Fruit fly (Drosophila melanogaster) whole organism, pupa: ENCODE data around the gene CG5958.

Experiments
- CG10348 ChIP-seq: fragments of 200-800 bp; sonication (Bioruptor generic); IDR thresholded peaks from 2 replicates; pipeline ENCODE4 v1.3.6; 2022; ENCODE audit warnings: missing biosample characterization, missing genetic modification characterization
- CG12605 ChIP-seq: fragments of 200-800 bp; sonication (Bioruptor generic); IDR thresholded peaks from 2 replicates; pipeline ENCODE4 v1.3.6; 2022; ENCODE audit warnings: missing biosample characterization, missing genetic modification characterization
- CG13204 ChIP-seq: fragments of 200-800 bp; sonication (Bioruptor generic); optimal IDR thresholded peaks from 2 replicates; lab custom pipeline; 2018; ENCODE audit warnings: missing biosample characterization, mild to moderate bottlenecking, missing genetic modification characterization, moderate library complexity
- CG14655 ChIP-seq: fragments of 200-800 bp; sonication (Bioruptor generic); optimal IDR thresholded peaks from 3 replicates; lab custom pipeline; 2017; ENCODE audit warnings: mild to moderate bottlenecking, missing biosample characterization, missing genetic modification reagents, missing genetic modification characterization
- CG15710 ChIP-seq: fragments of 200-800 bp; sonication (Bioruptor generic); optimal IDR thresholded peaks from 2 replicates; lab custom pipeline; 2018; ENCODE audit warnings: missing biosample characterization, mild to moderate bottlenecking, missing genetic modification characterization, moderate library complexity
- CG17806 ChIP-seq: fragments of 200-800 bp; sonication (Bioruptor generic); optimal IDR thresholded peaks from 2 replicates; lab custom pipeline; 2018; ENCODE audit warnings: missing biosample characterization, mild to moderate bottlenecking, missing genetic modification characterization, moderate library complexity
- CG32121 ChIP-seq: fragments of 200-800 bp; sonication (Bioruptor generic); IDR thresholded peaks from 2 replicates; pipeline ENCODE4 v1.3.6; 2022; ENCODE audit warnings: missing biosample characterization, missing genetic modification characterization
- CG34367 ChIP-seq: fragments of 200-800 bp; sonication (Bioruptor generic); optimal IDR thresholded peaks from 2 replicates; lab custom pipeline; 2018; ENCODE audit warnings: missing biosample characterization, mild to moderate bottlenecking, missing genetic modification characterization
- CG4496 ChIP-seq: fragments of 200-800 bp; sonication (Bioruptor generic); IDR thresholded peaks from 3 replicates; pipeline ENCODE4 v1.3.6; 2022; ENCODE audit warnings: missing biosample characterization, missing genetic modification characterization
- CG8159 ChIP-seq: fragments of 200-800 bp; sonication (Bioruptor generic); optimal IDR thresholded peaks from 3 replicates; lab custom pipeline; 2018; ENCODE audit warnings: missing biosample characterization, mild to moderate bottlenecking, missing genetic modification characterization, moderate library complexity
- CG8301 ChIP-seq: fragments of 200-800 bp; sonication (Bioruptor generic); optimal IDR thresholded peaks from 2 replicates; lab custom pipeline; 2018; ENCODE audit warnings: missing biosample characterization, mild to moderate bottlenecking, missing genetic modification characterization
- CG9948 ChIP-seq: fragments of 200-800 bp; sonication (Bioruptor generic); optimal IDR thresholded peaks from 2 replicates; lab custom pipeline; 2018; ENCODE audit warnings: missing biosample characterization, mild to moderate bottlenecking, missing genetic modification characterization, moderate library complexity
- D1 ChIP-seq: fragments of 200-800 bp; sonication (Bioruptor generic); optimal IDR thresholded peaks from 2 replicates; lab custom pipeline; 2018; ENCODE audit warnings: missing biosample characterization, mild to moderate bottlenecking, missing genetic modification characterization, moderate library complexity
- EcR ChIP-seq: fragments of 200-800 bp; sonication (Bioruptor generic); optimal IDR thresholded peaks from 3 replicates; lab custom pipeline; 2019; ENCODE audit warnings: missing biosample characterization, missing genetic modification characterization, mild to moderate bottlenecking, moderate library complexity, missing genetic modification reagents
- Ets98B ChIP-seq: fragments of 200-800 bp; sonication (Bioruptor generic); IDR thresholded peaks from 2 replicates; pipeline ENCODE4 v1.3.6; 2022; ENCODE audit warnings: missing biosample characterization, missing genetic modification characterization
- Pif1A ChIP-seq: fragments of 200-800 bp; sonication (Bioruptor generic); optimal IDR thresholded peaks from 3 replicates; lab custom pipeline; 2016; ENCODE audit warnings: missing biosample characterization, missing genetic modification characterization
- Pif1B ChIP-seq: fragments of 200-800 bp; sonication (Bioruptor generic); optimal IDR thresholded peaks from 3 replicates; lab custom pipeline; 2016; ENCODE audit warnings: missing biosample characterization, missing genetic modification characterization
- Snoo ChIP-seq: fragments of 200-800 bp; sonication (Bioruptor generic); optimal IDR thresholded peaks from 3 replicates; lab custom pipeline; 2017; ENCODE audit warnings: missing biosample characterization, mild to moderate bottlenecking, missing genetic modification characterization, inconsistent platforms
- fd96Ca ChIP-seq: fragments of 200-800 bp; sonication (Bioruptor generic); IDR thresholded peaks from 3 replicates; pipeline ENCODE4 v1.3.6; 2022; ENCODE audit warnings: missing biosample characterization, missing genetic modification characterization
- gl ChIP-seq: fragments of 200-800 bp; sonication (Bioruptor generic); optimal IDR thresholded peaks from 2 replicates; lab custom pipeline; 2018; ENCODE audit warnings: missing biosample characterization, mild to moderate bottlenecking, missing genetic modification characterization
- rn ChIP-seq: fragments of 200-800 bp; sonication (Bioruptor generic); IDR thresholded peaks from 2 replicates; pipeline ENCODE4 v1.3.6; 2022; ENCODE audit warnings: missing biosample characterization, missing genetic modification characterization

CG5958 gene

dm6 chr2L:7404923-7405322, 28.4 kb downstream of the CG5958 start, which contains the start of gene CG5177:
Gene CG5177 (plus strand): TSS chr2L:7405227.
- no peak for TF ChIP-seq Snoo (tag; lab: Kevin White, UChicago)
- no peak for TF ChIP-seq CG8159
- TF ChIP-seq Ets98B (GFP tag; lab: Robert Waterston, UW) = no peak
- TF ChIP-seq CG12605 = no peak
- TF ChIP-seq fd96Ca (GFP tag; lab: Robert Waterston, UW) = no peak
- no peak for TF ChIP-seq CG17806 (tag; lab: Kevin White, UChicago)
- no peak for TF ChIP-seq CG9948 (tag; lab: Kevin White, UChicago)
- TF ChIP-seq CG32121 = no peak
- no peak for TF ChIP-seq Pif1A (GFP tag; lab: Kevin White, UChicago)
- no peak for TF ChIP-seq rn
- TF ChIP-seq, all 21 proteins: peak for 0

- TF ChIP-seq fd96Ca (GFP tag; lab: Robert Waterston, UW) = no peak
- no peak for TF ChIP-seq Pif1A (GFP tag; lab: Kevin White, UChicago)
- TF ChIP-seq gl = no peak
- no peak for TF ChIP-seq CG10348
These were observed 31.7 kb downstream of the CG5958 start for dm6 chr2L:7401627-7402026.

dm6 chr2L:7401025-7401424, 32.3 kb downstream of the CG5958 start, which contains the start of gene CG5171:
Gene CG5171 (plus strand): TSS chr2L:7401335.
- TF ChIP-seq CG9948 (tag; lab: Kevin White, UChicago) (no peak), Pif1B (GFP tag; lab: Kevin White, UChicago) (no peak), CG10348 (no peak), CG17806 (tag; lab: Kevin White, UChicago) (no peak), CG13204 (GFP tag; lab: Kevin White, UChicago) (no peak), Snoo (tag; lab: Kevin White, UChicago) (no peak), Ets98B (GFP tag; lab: Robert Waterston, UW) (no peak), CG34367 (tag; lab: Kevin White, UChicago) (no peak), rn (no peak), CG15710 (tag; lab: Kevin White, UChicago) (no peak), CG8301 (tag; lab: Kevin White, UChicago) (no peak), gl (no peak), CG4496 (no peak), fd96Ca (GFP tag; lab: Robert Waterston, UW) (no peak), D1 (no peak), CG8159 (no peak), CG14655 (GFP tag; lab: Kevin White, UChicago) (no peak), Pif1A (GFP tag; lab: Kevin White, UChicago) (no peak), CG12605 (no peak)

- no peak for TF ChIP-seq Pif1B (GFP tag; lab: Kevin White, UChicago)
- TF ChIP-seq EcR = no peak
- TF ChIP-seq D1 = no peak
- no peak for TF ChIP-seq CG15710 (tag; lab: Kevin White, UChicago)
- no peak for TF ChIP-seq CG12605
These were observed 34.8 kb downstream of the CG5958 start, which contains the start of gene CG5160 for dm6 chr2L:7398528-7398927. Gene CG5160 (minus strand): TSS chr2L:7398750.

dm6 chr2L:7397746-7398145, 35.6 kb downstream of the CG5958 start:
- TF ChIP-seq Snoo (tag; lab: Kevin White, UChicago) (no peak), D1 (no peak), CG14655 (GFP tag; lab: Kevin White, UChicago) (no peak), CG34367 (tag; lab: Kevin White, UChicago) (no peak), EcR (no peak), CG12605 (no peak), rn (no peak), CG15710 (tag; lab: Kevin White, UChicago) (no peak), CG8301 (tag; lab: Kevin White, UChicago) (no peak), CG13204 (GFP tag; lab: Kevin White, UChicago) (no peak), Pif1A (GFP tag; lab: Kevin White, UChicago) (no peak), CG9948 (tag; lab: Kevin White, UChicago) (no peak), gl (no peak), CG8159 (no peak), CG10348 (no peak), CG17806 (tag; lab: Kevin White, UChicago) (no peak), fd96Ca (GFP tag; lab: Robert Waterston, UW) (no peak), CG4496 (no peak), Ets98B (GFP tag; lab: Robert Waterston, UW) (no peak)
- TF ChIP-seq, all 21 proteins: peak for 0

dm6 chr2L:7396962-7397361, 36.4 kb downstream of the CG5958 start:
- TF ChIP-seq CG15710 (tag; lab: Kevin White, UChicago) (peak; percentile 76), Snoo (tag; lab: Kevin White, UChicago) (peak; percentile 64), D1 (no peak), CG4496 (peak; percentile 90), CG17806 (tag; lab: Kevin White, UChicago) (peak; percentile 79), Pif1B (GFP tag; lab: Kevin White, UChicago) (peak; percentile 48), Pif1A (GFP tag; lab: Kevin White, UChicago) (peak; percentile 79), EcR (no peak), CG13204 (GFP tag; lab: Kevin White, UChicago) (no peak), CG14655 (GFP tag; lab: Kevin White, UChicago) (peak; percentile 71), CG34367 (tag; lab: Kevin White, UChicago) (peak; percentile 53), CG8301 (tag; lab: Kevin White, UChicago) (peak; percentile 69), CG8159 (peak; percentile 86), rn (peak; percentile 35; the same call in 1 of the 2 replicates), Ets98B (GFP tag; lab: Robert Waterston, UW) (peak; percentile 83), fd96Ca (GFP tag; lab: Robert Waterston, UW) (no peak; the same call in none of the 3 replicates), gl (peak; percentile 65), CG10348 (no peak), CG32121 (peak; percentile 78), CG12605 (peak; percentile 39; the same call in 1 of the 2 replicates), CG9948 (tag; lab: Kevin White, UChicago) (peak; percentile 68)
- TF ChIP-seq, all 21 proteins: peak for 16
